Worm (Caenorhabditis elegans) whole organism, L4/young adult: ENCODE data around the gene W07G4.8.

Experiments used
- W03F9.2 ChIP-seq: fragments of 150-350 bp; optimal IDR thresholded peaks from 2 replicates; lab custom pipeline; 2014; ENCODE audit warnings: missing biosample characterization, missing genetic modification characterization
- dao-5 ChIP-seq: sonication (generic microtip); optimal IDR thresholded peaks from 2 replicates; lab custom pipeline; 2016; ENCODE audit warnings: missing genotype, missing genetic modification characterization, moderate library complexity, missing compliant biosample characterization
- him-1 ChIP-seq: sonication (generic microtip); optimal IDR thresholded peaks from 2 replicates; lab custom pipeline; 2016; ENCODE audit warnings: missing genotype, missing genetic modification reagents, missing genetic modification characterization, missing compliant biosample characterization

W07G4.8 gene

ce11 chrV:13071052-13071451 is 21.7 kb upstream of the W07G4.8 start, which contains the start of gene C34B4.3:
Gene C34B4.3, minus strand, starts transcription at chrV:13071152.
- TF ChIP-seq him-1 (tag; lab: Kevin White, UChicago), result no peak
- TF ChIP-seq W03F9.2 (tag; lab: Kevin White, UChicago), result no peak
- no peak for TF ChIP-seq dao-5 (tag; lab: Kevin White, UChicago)

- TF ChIP-seq dao-5 (tag; lab: Kevin White, UChicago) (no peak), him-1 (tag; lab: Kevin White, UChicago) (no peak), W03F9.2 (tag; lab: Kevin White, UChicago) (no peak)
Measured at ce11 chrV:13070278-13070677, 20.9 kb upstream of the W07G4.8 start.

- TF ChIP-seq dao-5 (tag; lab: Kevin White, UChicago) (no peak), W03F9.2 (tag; lab: Kevin White, UChicago) (no peak), him-1 (tag; lab: Kevin White, UChicago) (no peak)
Measured at ce11 chrV:13064164-13064563, 14.8 kb upstream of the W07G4.8 start.

DNA sequence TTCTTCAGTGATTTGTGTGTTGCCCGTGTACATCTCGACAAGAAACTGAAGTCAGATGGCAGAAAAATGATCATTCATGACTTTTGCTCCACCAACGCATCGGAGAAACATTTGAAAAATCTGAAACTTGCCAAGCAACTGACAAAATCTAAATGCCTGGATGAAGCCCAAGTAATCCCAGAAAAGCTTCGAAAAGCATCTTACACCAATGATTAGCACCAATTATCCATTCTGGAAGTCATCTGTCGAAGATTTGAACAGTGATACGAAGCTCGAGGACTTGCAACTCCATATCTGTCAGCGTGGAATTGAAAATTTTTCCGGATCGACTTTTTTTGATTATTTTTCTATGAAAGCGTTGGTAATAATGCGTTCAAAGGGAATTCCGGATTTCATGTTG is 14.0 kb upstream of the W07G4.8 start:
- no peak for TF ChIP-seq W03F9.2 (tag; lab: Kevin White, UChicago)
- no peak for TF ChIP-seq dao-5 (tag; lab: Kevin White, UChicago)
- no peak for TF ChIP-seq him-1 (tag; lab: Kevin White, UChicago)

ce11 chrV:13061836-13062235 is 12.5 kb upstream of the W07G4.8 start, which contains the start of gene F42E8.1:
Gene F42E8.1, plus strand, starts transcription at chrV:13062136.
- TF ChIP-seq dao-5 (tag; lab: Kevin White, UChicago) (no peak), him-1 (tag; lab: Kevin White, UChicago) (no peak), W03F9.2 (tag; lab: Kevin White, UChicago) (no peak)

DNA sequence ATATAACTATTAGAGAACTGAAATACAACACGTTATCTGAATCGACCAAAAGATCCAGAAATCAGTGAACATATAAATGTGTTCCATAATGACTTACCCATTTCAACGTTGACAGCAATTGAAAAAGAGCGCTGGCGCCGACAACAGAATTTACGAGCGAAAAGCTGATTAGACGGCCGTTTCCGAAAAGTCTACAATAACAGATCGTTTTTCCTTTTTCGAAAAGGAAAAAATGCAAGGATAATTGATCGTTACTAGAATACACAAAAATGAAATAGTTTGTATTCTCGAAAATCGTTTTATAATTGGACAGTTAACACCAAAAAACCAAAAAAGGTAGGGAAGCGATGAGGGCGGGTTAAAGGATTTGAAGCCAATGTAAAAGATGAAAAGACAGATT is 4.3 kb upstream of the W07G4.8 start, which contains the start of gene srr-1:
Gene srr-1 (minus strand): TSS at position 101 of the 400 bp plus-strand sequence.
- no peak for TF ChIP-seq him-1 (tag; lab: Kevin White, UChicago)
- no peak for TF ChIP-seq W03F9.2 (tag; lab: Kevin White, UChicago)
- no peak for TF ChIP-seq dao-5 (tag; lab: Kevin White, UChicago)

DNA sequence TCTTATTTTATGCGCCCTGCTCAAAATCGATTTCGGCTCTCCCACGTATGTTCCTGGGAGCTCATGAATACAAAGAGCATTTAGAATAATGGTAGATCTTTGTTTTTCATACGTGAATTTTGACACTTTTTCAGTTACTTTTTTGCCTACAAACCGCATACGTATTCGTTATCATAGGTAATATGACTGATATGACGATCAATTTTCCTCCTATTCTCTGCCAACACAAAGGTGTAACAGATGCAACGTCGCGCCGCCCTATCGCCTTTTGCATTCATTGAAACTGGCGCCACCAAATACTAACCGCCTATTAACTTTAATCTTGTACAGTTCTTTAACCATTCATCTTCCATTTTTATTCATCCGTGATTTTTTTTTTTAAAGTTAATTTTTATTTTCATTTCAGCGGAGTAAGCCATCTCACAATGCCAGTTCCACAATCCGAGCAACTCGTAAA is 1.8 kb downstream of the W07G4.8 start, which contains the start of gene W07G4.5:
Gene W07G4.5 (plus strand): TSS at position 407 of the 457 bp plus-strand sequence.
- no peak for TF ChIP-seq him-1 (tag; lab: Kevin White, UChicago)
- no peak for TF ChIP-seq W03F9.2 (tag; lab: Kevin White, UChicago)
- no peak for TF ChIP-seq dao-5 (tag; lab: Kevin White, UChicago)

ce11 chrV:13046125-13047123 is 2.9 kb downstream of the W07G4.8 start:
- TF ChIP-seq dao-5 (tag; lab: Kevin White, UChicago), result no peak
- TF ChIP-seq him-1 (tag; lab: Kevin White, UChicago), result no peak
- no peak for TF ChIP-seq W03F9.2 (tag; lab: Kevin White, UChicago)

ce11 chrV:13045017-13045416 is 4.3 kb downstream of the W07G4.8 start:
- TF ChIP-seq dao-5 (tag; lab: Kevin White, UChicago) (no peak), him-1 (tag; lab: Kevin White, UChicago) (no peak), W03F9.2 (tag; lab: Kevin White, UChicago) (no peak)

DNA sequence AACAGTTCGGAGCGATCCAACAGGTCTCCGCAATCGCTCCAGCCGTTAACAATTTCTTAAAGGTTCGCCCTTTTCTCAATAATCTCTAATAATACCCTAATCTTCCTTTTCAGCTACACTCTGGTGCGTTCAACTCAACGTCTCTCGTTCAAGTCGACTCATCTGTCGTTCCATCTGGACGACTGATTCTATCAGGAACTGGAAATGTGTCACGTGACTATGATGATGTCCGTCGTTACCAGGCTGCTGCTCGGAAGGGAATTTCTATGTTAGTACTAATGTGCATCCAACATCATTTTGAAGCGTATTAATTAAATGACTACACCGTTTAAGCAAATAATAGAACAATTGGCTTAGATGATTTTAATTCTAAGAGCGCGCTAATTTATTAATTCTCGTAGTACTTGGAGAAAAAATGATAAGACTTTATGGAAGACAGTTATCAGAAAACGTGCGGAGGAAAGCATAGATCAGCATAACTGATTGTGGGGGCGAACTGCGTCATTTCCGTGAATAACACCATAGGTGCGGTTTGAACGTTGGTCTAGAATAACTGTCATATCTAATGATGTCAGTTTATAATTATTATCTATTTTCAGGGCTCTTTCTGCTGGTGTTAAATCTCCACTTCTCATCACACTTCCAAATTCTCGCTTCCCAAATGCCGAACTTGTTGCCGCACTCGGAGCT is 5.4 kb downstream of the W07G4.8 start:
- TF ChIP-seq W03F9.2 (tag; lab: Kevin White, UChicago) (no peak), dao-5 (tag; lab: Kevin White, UChicago) (no peak), him-1 (tag; lab: Kevin White, UChicago) (no peak)

- no peak for TF ChIP-seq him-1 (tag; lab: Kevin White, UChicago)
- TF ChIP-seq dao-5 (tag; lab: Kevin White, UChicago), result no peak
- TF ChIP-seq W03F9.2 (tag; lab: Kevin White, UChicago), result no peak
Measured at ce11 chrV:13043195-13043762, 6.1 kb downstream of the W07G4.8 start, which contains the start of gene lap-2. Gene lap-2, plus strand, starts transcription at chrV:13043712.

DNA sequence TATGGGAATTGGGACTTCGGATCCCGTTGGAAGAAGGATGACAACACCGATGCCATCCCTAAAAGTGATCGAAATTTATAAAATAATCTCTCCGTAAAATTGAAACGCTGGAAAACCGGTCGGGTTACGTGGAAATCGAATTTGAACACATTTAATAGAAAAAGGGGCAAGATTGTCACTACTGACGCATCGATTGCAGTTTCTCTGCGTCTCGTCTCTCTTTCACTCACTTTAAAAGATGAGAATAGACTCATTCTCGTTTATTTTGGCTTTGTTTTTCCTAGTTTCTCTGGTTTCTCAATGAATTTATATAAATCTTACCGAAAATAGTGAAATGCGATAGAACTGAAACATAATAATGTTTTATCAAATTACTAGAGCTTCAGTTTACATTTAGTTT is 7.7 kb downstream of the W07G4.8 start, which contains the start of gene scyl-1:
Gene scyl-1 (minus strand): TSS at position 56 of the 400 bp plus-strand sequence.
- TF ChIP-seq him-1 (tag; lab: Kevin White, UChicago) (no peak), W03F9.2 (tag; lab: Kevin White, UChicago) (no peak), dao-5 (tag; lab: Kevin White, UChicago) (no peak)
